Fruit fly (Drosophila melanogaster) whole organism, embryonic: Measurements from ENCODE around the gene CG32075.

ENCODE experiments used
- ATbp ChIP-seq: fragments of 200-800 bp; sonication (Bioruptor generic); optimal IDR thresholded peaks from 2 replicates; lab custom pipeline; 2017; ENCODE audit warnings: missing biosample characterization, mild to moderate bottlenecking, missing genetic modification characterization, missing genetic modification reagents
- Bgb ChIP-seq: fragments of 200-800 bp; sonication (Bioruptor generic); IDR thresholded peaks from 2 replicates; pipeline ENCODE4 v1.3.6; 2022; ENCODE audit warnings: missing biosample characterization, missing genetic modification characterization; ENCODE audit not compliant: partially characterized antibody
- CG11560 ChIP-seq: fragments of 200-800 bp; sonication (Bioruptor generic); IDR thresholded peaks from 3 replicates; pipeline ENCODE4 v1.3.6; 2022; ENCODE audit warnings: missing biosample characterization, missing genetic modification characterization
- CG12071 ChIP-seq: fragments of 200-800 bp; sonication (Bioruptor generic); optimal IDR thresholded peaks from 3 replicates; lab custom pipeline; 2018; ENCODE audit warnings: missing biosample characterization, mild to moderate bottlenecking, missing genetic modification characterization
- CG12236 ChIP-seq: fragments of 200-800 bp; sonication (Bioruptor generic); optimal IDR thresholded peaks from 2 replicates; lab custom pipeline; 2016; ENCODE audit warnings: missing biosample characterization, missing genetic modification characterization
- CG13775 ChIP-seq: fragments of 200-800 bp; sonication (Bioruptor generic); optimal IDR thresholded peaks from 3 replicates; lab custom pipeline; 2017; ENCODE audit warnings: missing biosample characterization, mild to moderate bottlenecking, missing genetic modification characterization
- CG14050 ChIP-seq: fragments of 200-800 bp; sonication (Bioruptor generic); IDR thresholded peaks from 3 replicates; pipeline ENCODE4 v1.3.6; 2022; ENCODE audit warnings: missing biosample characterization, missing genetic modification characterization
- CG14860 ChIP-seq: fragments of 200-800 bp; sonication (Bioruptor generic); IDR thresholded peaks from 3 replicates; pipeline ENCODE4 v1.3.6; 2022; ENCODE audit warnings: missing biosample characterization, missing genetic modification characterization; ENCODE audit not compliant: partially characterized antibody
- CG15011 ChIP-seq: fragments of 200-800 bp; sonication (Bioruptor generic); optimal IDR thresholded peaks from 3 replicates; lab custom pipeline; 2018; ENCODE audit warnings: missing biosample characterization, mild to moderate bottlenecking, missing genetic modification characterization
- CG15601 ChIP-seq: fragments of 200-800 bp; sonication (Bioruptor generic); optimal IDR thresholded peaks from 3 replicates; lab custom pipeline; 2019; ENCODE audit warnings: missing biosample characterization, mild to moderate bottlenecking, missing genetic modification characterization, moderate library complexity
- CG1603 ChIP-seq: fragments of 200-800 bp; sonication (Bioruptor generic); optimal IDR thresholded peaks from 2 replicates; lab custom pipeline; 2019; ENCODE audit warnings: missing biosample characterization, mild to moderate bottlenecking, missing genetic modification characterization, moderate library complexity
- CG17186 ChIP-seq: fragments of 200-800 bp; sonication (Bioruptor generic); optimal IDR thresholded peaks from 3 replicates; lab custom pipeline; 2017; ENCODE audit warnings: missing biosample characterization, missing genetic modification reagents, missing genetic modification characterization
- CG17361 ChIP-seq: fragments of 200-800 bp; sonication (Bioruptor generic); IDR thresholded peaks from 3 replicates; pipeline ENCODE4 v1.3.6; 2022; ENCODE audit warnings: missing biosample characterization, missing genetic modification characterization
- CG1792 ChIP-seq: fragments of 200-800 bp; sonication (Bioruptor generic); optimal IDR thresholded peaks from 2 replicates; lab custom pipeline; 2016; ENCODE audit warnings: missing biosample characterization, missing genetic modification characterization
- CG18476 ChIP-seq: fragments of 200-800 bp; sonication (Bioruptor generic); optimal IDR thresholded peaks from 2 replicates; lab custom pipeline; 2016; ENCODE audit warnings: missing biosample characterization, mild to moderate bottlenecking, missing genetic modification characterization
- CG2120 ChIP-seq: fragments of 200-800 bp; sonication (Bioruptor generic); optimal IDR thresholded peaks from 3 replicates; lab custom pipeline; 2016; ENCODE audit warnings: missing biosample characterization, missing genetic modification characterization
- CG32532 ChIP-seq: fragments of 200-800 bp; sonication (Bioruptor generic); IDR thresholded peaks from 2 replicates; pipeline ENCODE4 v1.3.6; 2022; ENCODE audit warnings: missing biosample characterization, missing genetic modification characterization
- CG4424 ChIP-seq: fragments of 200-800 bp; sonication (Bioruptor generic); optimal IDR thresholded peaks from 3 replicates; lab custom pipeline; 2016; ENCODE audit warnings: missing biosample characterization, missing genetic modification characterization
- CG4730 ChIP-seq: fragments of 200-800 bp; sonication (Bioruptor generic); IDR thresholded peaks from 2 replicates; pipeline ENCODE4 v1.3.6; 2022; ENCODE audit warnings: missing biosample characterization, missing genetic modification characterization
- CG6654 ChIP-seq: fragments of 200-800 bp; sonication (Bioruptor generic); optimal IDR thresholded peaks from 2 replicates; lab custom pipeline; 2017; ENCODE audit warnings: missing biosample characterization, mild to moderate bottlenecking, missing genetic modification characterization
- CG7839 ChIP-seq: fragments of 200-800 bp; sonication (Bioruptor generic); optimal IDR thresholded peaks from 3 replicates; lab custom pipeline; 2018; ENCODE audit warnings: missing biosample characterization, mild to moderate bottlenecking, missing genetic modification characterization, moderate library complexity
- CG8478 ChIP-seq: fragments of >200 bp; optimal IDR thresholded peaks from 2 replicates; lab custom pipeline; 2018
- CG9727 ChIP-seq: fragments of 200-800 bp; sonication (Bioruptor generic); optimal IDR thresholded peaks from 3 replicates; lab custom pipeline; 2017; ENCODE audit warnings: missing biosample characterization, mild to moderate bottlenecking, missing genetic modification characterization
- CG9797 ChIP-seq: fragments of 200-800 bp; sonication (Bioruptor generic); optimal IDR thresholded peaks from 3 replicates; lab custom pipeline; 2018; ENCODE audit warnings: missing biosample characterization, mild to moderate bottlenecking, missing genetic modification characterization
- Fer2 ChIP-seq: fragments of 200-800 bp; sonication (Bioruptor generic); optimal IDR thresholded peaks from 2 replicates; lab custom pipeline; 2018; ENCODE audit warnings: missing biosample characterization, mild to moderate bottlenecking, missing genetic modification characterization, moderate library complexity
- Gsc ChIP-seq: fragments of 200-800 bp; sonication (Bioruptor generic); IDR thresholded peaks from 2 replicates; pipeline ENCODE4 v1.3.6; 2022; ENCODE audit warnings: missing biosample characterization, missing genetic modification characterization
- Meics ChIP-seq: fragments of 200-800 bp; sonication (Bioruptor generic); optimal IDR thresholded peaks from 2 replicates; lab custom pipeline; 2017; ENCODE audit warnings: missing biosample characterization, mild to moderate bottlenecking, missing genetic modification characterization
- Oaz ChIP-seq: fragments of 200-800 bp; sonication (Bioruptor generic); IDR thresholded peaks from 2 replicates; pipeline ENCODE4 v1.3.6; 2022; ENCODE audit warnings: missing biosample characterization, missing genetic modification characterization
- Six4 ChIP-seq: fragments of 200-800 bp; sonication (Bioruptor generic); optimal IDR thresholded peaks from 2 replicates; lab custom pipeline; 2016; ENCODE audit warnings: missing biosample characterization, missing genetic modification characterization
- Spps ChIP-seq: fragments of 200-800 bp; sonication (Bioruptor generic); optimal IDR thresholded peaks from 2 replicates; lab custom pipeline; 2018; ENCODE audit warnings: missing biosample characterization, mild to moderate bottlenecking, missing genetic modification characterization
- Sry-β ChIP-seq: fragments of 200-800 bp; sonication (Bioruptor generic); optimal IDR thresholded peaks from 2 replicates; lab custom pipeline; 2018; ENCODE audit warnings: missing biosample characterization, mild to moderate bottlenecking, missing genetic modification characterization, moderate library complexity
- Ssrp ChIP-seq: fragments of 200-800 bp; sonication (Bioruptor generic); optimal IDR thresholded peaks from 2 replicates; lab custom pipeline; 2018; ENCODE audit warnings: missing biosample characterization, mild to moderate bottlenecking, missing genetic modification characterization, moderate library complexity
- Xrp1 ChIP-seq: fragments of 200-800 bp; sonication (Bioruptor generic); IDR thresholded peaks from 2 replicates; pipeline ENCODE4 v1.3.6; 2022; ENCODE audit warnings: missing biosample characterization, missing genetic modification characterization
- btn ChIP-seq: fragments of 200-800 bp; sonication (Bioruptor generic); optimal IDR thresholded peaks from 2 replicates; lab custom pipeline; 2016; ENCODE audit warnings: missing biosample characterization, missing genetic modification characterization
- cato ChIP-seq: fragments of 200-800 bp; sonication (Bioruptor generic); optimal IDR thresholded peaks from 2 replicates; lab custom pipeline; 2016; ENCODE audit warnings: missing biosample characterization, missing genetic modification characterization, borderline replicate concordance
- chn ChIP-seq: fragments of 200-800 bp; sonication (Bioruptor generic); optimal IDR thresholded peaks from 2 replicates; lab custom pipeline; 2016; ENCODE audit warnings: missing biosample characterization, missing genetic modification characterization
- dmrt99B ChIP-seq: fragments of 200-800 bp; sonication (Bioruptor generic); optimal IDR thresholded peaks from 2 replicates; lab custom pipeline; 2018; ENCODE audit warnings: missing biosample characterization, mild to moderate bottlenecking, missing genetic modification characterization, moderate library complexity
- dpn ChIP-seq, 2 experiments: fragments of 200-800 bp; sonication (Bioruptor generic); optimal IDR thresholded peaks; 3 replicates each; lab custom pipeline; 2016; ENCODE audit warnings: missing biosample characterization in 2 of 2, missing genetic modification characterization in 2 of 2
- dysf ChIP-seq: fragments of 200-800 bp; sonication (Bioruptor generic); IDR thresholded peaks from 3 replicates; pipeline ENCODE4 v1.3.6; 2022; ENCODE audit warnings: missing biosample characterization, missing genetic modification characterization
- eve ChIP-seq, 2 experiments: fragments of >200 bp; optimal IDR thresholded peaks; 2 replicates each; lab custom pipeline; 2017; ENCODE audit warnings: missing biosample characterization in 2 of 2, missing genetic modification characterization in 2 of 2
- ftz-f1 ChIP-seq: fragments of 200-800 bp; sonication (Bioruptor generic); optimal IDR thresholded peaks from 2 replicates; lab custom pipeline; 2016; ENCODE audit warnings: missing biosample characterization, missing genetic modification characterization
- gcm2 ChIP-seq: fragments of 200-800 bp; sonication (Bioruptor generic); optimal IDR thresholded peaks from 2 replicates; lab custom pipeline; 2016; ENCODE audit warnings: missing biosample characterization, missing genetic modification characterization
- lov ChIP-seq, 2 experiments: fragments of 200-800 bp in 1 of 2; fragments of >200 bp in 1 of 2; sonication (Bioruptor generic) in 1 of 2; IDR thresholded peaks in 1 of 2; optimal IDR thresholded peaks in 1 of 2; 2 replicates in 1 of 2; 3 replicates in 1 of 2; pipeline versions ENCODE4 v1.3.6 to Lab custom; 2017 to 2022; ENCODE audit warnings: missing biosample characterization in 1 of 2, missing genetic modification characterization in 1 of 2
- nerfin-1 ChIP-seq: fragments of 200-800 bp; sonication (Bioruptor generic); optimal IDR thresholded peaks from 3 replicates; lab custom pipeline; 2019; ENCODE audit warnings: missing biosample characterization, mild to moderate bottlenecking, missing genetic modification characterization, moderate library complexity
- pros ChIP-seq: fragments of 200-800 bp; sonication (Bioruptor generic); optimal IDR thresholded peaks from 3 replicates; lab custom pipeline; 2019; ENCODE audit warnings: missing biosample characterization, mild to moderate bottlenecking, missing genetic modification characterization, moderate library complexity
- usp ChIP-seq: fragments of >200 bp; optimal IDR thresholded peaks from 2 replicates; lab custom pipeline; 2017; ENCODE audit warnings: missing biosample characterization, missing genetic modification characterization
- vnd ChIP-seq: fragments of 200-800 bp; sonication (Bioruptor generic); IDR thresholded peaks from 3 replicates; pipeline ENCODE4 v1.3.6; 2022; ENCODE audit warnings: missing biosample characterization, missing genetic modification characterization; ENCODE audit not compliant: partially characterized antibody
- wek ChIP-seq: fragments of 200-800 bp; sonication (Bioruptor generic); optimal IDR thresholded peaks from 3 replicates; lab custom pipeline; 2018; ENCODE audit warnings: missing biosample characterization, mild to moderate bottlenecking, missing genetic modification characterization, moderate library complexity
- zen ChIP-seq: fragments of 200-800 bp; sonication (Bioruptor generic); optimal IDR thresholded peaks from 3 replicates; lab custom pipeline; 2018; ENCODE audit warnings: missing biosample characterization, mild to moderate bottlenecking, missing genetic modification characterization, moderate library complexity

CG32075 gene

dm6 chr3L:11096195-11096908, 31.6 kb upstream of the CG32075 start, which contains the start of the genes CG46439, Iyd and CG33947 (continued):
- TF ChIP-seq CG12236 (no peak), CG4424 (no peak), CG9727 (GFP tag; lab: Kevin White, UChicago) (no peak), CG9797 (GFP tag; lab: Kevin White, UChicago) (peak; percentile 32), CG1603 (tag; lab: Kevin White, UChicago) (no peak), Gsc (GFP tag; lab: Robert Waterston, UW) (no peak), lov (optimal IDR thresholded peaks at IDR 0.05; lab: Kevin White, UChicago) (no peak), lov (GFP tag; IDR thresholded peaks at IDR 0.05; lab: Robert Waterston, UW) (no peak), ftz-f1 (GFP tag; lab: Kevin White, UChicago) (peak; percentile 82), pros (peak; percentile 37), ATbp (no peak), Oaz (GFP tag; lab: Robert Waterston, UW) (no peak), CG15601 (tag; lab: Kevin White, UChicago) (no peak), CG4730 (no peak), CG17361 (0 out of 3 replicates have a peak, but pooled peaks have one; percentile 17), CG15011 (GFP tag; lab: Kevin White, UChicago) (no peak), gcm2 (no peak), vnd (GFP tag; lab: Robert Waterston, UW) (no peak), wek (GFP tag; lab: Kevin White, UChicago) (no peak), CG8478 (lab: Kevin White, UChicago) (no peak), chn (GFP tag; lab: Kevin White, UChicago) (peak; percentile 4), usp (GFP tag; lab: Kevin White, UChicago) (no peak), cato (no peak), CG6654 (GFP tag; lab: Kevin White, UChicago) (no peak), CG11560 (tag; lab: Robert Waterston, UW) (no peak), Six4 (GFP tag; lab: Kevin White, UChicago) (no peak), Sry-β (GFP tag; lab: Kevin White, UChicago) (no peak), CG18476 (GFP tag; lab: Kevin White, UChicago) (no peak), Fer2 (tag; lab: Kevin White, UChicago) (no peak), zen (tag; lab: Kevin White, UChicago) (no peak), CG12071 (GFP tag; lab: Kevin White, UChicago) (no peak), Bgb (peak; percentile 37; the same call in 1 of the 2 replicates), CG14860 (GFP tag; lab: Robert Waterston, UW) (no peak), Xrp1 (GFP tag; lab: Robert Waterston, UW) (0 out of 2 replicates have a peak, but pooled peaks have one; percentile 19), Spps (tag; lab: Kevin White, UChicago) (no peak), Meics (GFP tag; lab: Kevin White, UChicago) (no peak), CG1792 (no peak), CG32532 (GFP tag; lab: Robert Waterston, UW) (peak; percentile 42; the same call in 1 of the 2 replicates), Ssrp (tag; lab: Kevin White, UChicago) (no peak), dysf (GFP tag; lab: Robert Waterston, UW) (no peak), CG14050 (GFP tag; lab: Robert Waterston, UW) (no peak), CG13775 (GFP tag; lab: Kevin White, UChicago) (no peak), dmrt99B (tag; lab: Kevin White, UChicago) (no peak), CG2120 (GFP tag; lab: Kevin White, UChicago) (peak; percentile 26), dpn (GFP tag; optimal IDR thresholded peaks at IDR 0.05; lab: Kevin White, UChicago) (no peak), btn (GFP tag; lab: Kevin White, UChicago) (no peak), CG17186 (GFP tag; lab: Kevin White, UChicago) (no peak), eve (GFP tag; optimal IDR thresholded peaks at IDR 0.05; lab: Kevin White, UChicago) (no peak), CG7839 (tag; lab: Kevin White, UChicago) (no peak), nerfin-1 (no peak)
